Fruit fly (Drosophila melanogaster): ENCODE results near the gene chinmo.

The chinmo gene

dm6 chr2L:1737057-1737581, 86.1 kb downstream of the chinmo start (continued):
- TF ChIP-seq Rfx (GFP tag; IDR thresholded peaks at IDR 0.05) (peak; percentile 68), Ets97D (GFP tag; optimal IDR thresholded peaks at IDR 0.05) (peak; percentile 59), PHDP (tag; optimal IDR thresholded peaks at IDR 0.05) (peak; percentile 86), Fer2 (tag; optimal IDR thresholded peaks at IDR 0.05) (peak; percentile 2), pho (GFP tag; optimal IDR thresholded peaks at IDR 0.05) (peak; percentile 86), CG1832 (GFP tag; optimal IDR thresholded peaks at IDR 0.05) (no peak), Hr3 (GFP tag; optimal IDR thresholded peaks at IDR 0.05) (peak; percentile 93), dpn (GFP tag; optimal IDR thresholded peaks at IDR 0.05) (peak; percentile 91 to 92), usp (GFP tag; optimal IDR thresholded peaks at IDR 0.05) (no peak), tap (tag; optimal IDR thresholded peaks at IDR 0.05) (peak; percentile 39), cwo (GFP tag; optimal IDR thresholded peaks at IDR 0.05) (peak; percentile 77), CG13424 (tag; optimal IDR thresholded peaks at IDR 0.05) (peak; percentile 78), Nf-YA (GFP tag; IDR thresholded peaks at IDR 0.05) (peak; percentile 80), lmd (GFP tag; IDR thresholded peaks at IDR 0.05) (peak; percentile 92), bab2 (GFP tag; optimal IDR thresholded peaks at IDR 0.05) (peak; percentile 91), unpg (GFP tag; optimal IDR thresholded peaks at IDR 0.05) (peak; percentile 88), croc (GFP tag; conservative IDR thresholded peaks at IDR 0.05) (peak; percentile 78), tll (GFP tag; optimal IDR thresholded peaks at IDR 0.05) (peak in 1 of 2 experiments; percentile 47), Adf1 (GFP tag; IDR thresholded peaks at IDR 0.05) (peak; percentile 35; the same call in 1 of the 2 replicates), CG13287 (GFP tag; IDR thresholded peaks at IDR 0.05; ENCODE audit: partially characterized antibody) (peak; percentile 42; the same call in 1 of the 2 replicates), C15 (GFP tag; IDR thresholded peaks at IDR 0.05) (no peak), salm (tag; optimal IDR thresholded peaks at IDR 0.05) (peak; percentile 64), CG1529 (GFP tag; optimal IDR thresholded peaks at IDR 0.05) (peak; percentile 85), CG9817 (tag; optimal IDR thresholded peaks at IDR 0.05) (peak; percentile 62), CG6765 (GFP tag; optimal IDR thresholded peaks at IDR 0.05) (peak; percentile 22), CG17829 (tag; optimal IDR thresholded peaks at IDR 0.05) (peak; percentile 76), H2.0 (GFP tag; IDR thresholded peaks at IDR 0.05) (peak; percentile 85), run (tag; optimal IDR thresholded peaks at IDR 0.05) (peak; percentile 71), CG6791 (GFP tag; IDR thresholded peaks at IDR 0.05; ENCODE audit: partially characterized antibody) (0 out of 3 replicates have a peak, but pooled peaks have one; percentile 39), CG1024 (GFP tag; IDR thresholded peaks at IDR 0.05) (0 out of 2 replicates have a peak, but pooled peaks have one; percentile 29), Med (GFP tag) (peak; percentile 98), ash1 (GFP tag; optimal IDR thresholded peaks at IDR 0.05) (no peak), CG31365 (tag; optimal IDR thresholded peaks at IDR 0.05) (peak; percentile 44), Taf1 (GFP tag; IDR thresholded peaks at IDR 0.05) (peak; percentile 58; the same call in 1 of the 2 replicates), CG18011 (GFP tag; optimal IDR thresholded peaks at IDR 0.05) (peak; percentile 56), CG34422 (GFP tag; IDR thresholded peaks at IDR 0.05) (peak; percentile 88), sna (GFP tag; IDR thresholded peaks at IDR 0.05; ENCODE audit: partially characterized antibody) (0 out of 2 replicates have a peak, but pooled peaks have one; percentile 14), CG2116 (GFP tag; optimal IDR thresholded peaks at IDR 0.05) (peak; percentile 59), CG12071 (GFP tag; optimal IDR thresholded peaks at IDR 0.05) (peak; percentile 65), CG6813 (GFP tag; optimal IDR thresholded peaks at IDR 0.05) (peak; percentile 66), Abd-B (GFP tag; optimal IDR thresholded peaks at IDR 0.05) (peak; percentile 90), org-1 (GFP tag; optimal IDR thresholded peaks at IDR 0.05) (peak; percentile 93), al (GFP tag; IDR thresholded peaks at IDR 0.05) (peak; percentile 76; the same call in 1 of the 2 replicates), CG1602 (GFP tag; optimal IDR thresholded peaks at IDR 0.05) (peak; percentile 91), repo (GFP tag; optimal IDR thresholded peaks at IDR 0.05) (peak; percentile 74)
